Fruit fly (Drosophila melanogaster) whole organism, embryonic: ENCODE results near the gene CG15514.

Source experiments
- CG12236 ChIP-seq: fragments of 200-800 bp; sonication (Bioruptor generic); optimal IDR thresholded peaks from 2 replicates; lab custom pipeline; 2016; ENCODE audit warnings: missing biosample characterization, missing genetic modification characterization
- CG13123 ChIP-seq: fragments of 200-800 bp; sonication (Bioruptor generic); optimal IDR thresholded peaks from 2 replicates; lab custom pipeline; 2016; ENCODE audit warnings: missing biosample characterization, missing genetic modification characterization
- CG14014 ChIP-seq: fragments of 200-800 bp; sonication (Bioruptor generic); IDR thresholded peaks from 2 replicates; pipeline ENCODE4 v1.3.6; 2022; ENCODE audit warnings: missing biosample characterization, missing genetic modification characterization
- CG14710 ChIP-seq: fragments of 200-800 bp; sonication (Bioruptor generic); optimal IDR thresholded peaks from 3 replicates; lab custom pipeline; 2019; ENCODE audit warnings: missing biosample characterization, mild to moderate bottlenecking, missing genetic modification characterization, moderate library complexity
- CG14965 ChIP-seq: fragments of 200-800 bp; sonication (Bioruptor generic); optimal IDR thresholded peaks from 2 replicates; lab custom pipeline; 2016; ENCODE audit warnings: missing biosample characterization, missing genetic modification characterization, borderline replicate concordance
- CG1529 ChIP-seq: fragments of 200-800 bp; sonication (Bioruptor generic); optimal IDR thresholded peaks from 3 replicates; lab custom pipeline; 2018; ENCODE audit warnings: missing biosample characterization, missing genetic modification characterization
- CG16779 ChIP-seq: fragments of 200-800 bp; sonication (Bioruptor generic); IDR thresholded peaks from 2 replicates; pipeline ENCODE4 v1.3.6; 2022; ENCODE audit warnings: missing biosample characterization, missing genetic modification characterization
- CG17568 ChIP-seq: fragments of 200-800 bp; sonication (Bioruptor generic); optimal IDR thresholded peaks from 2 replicates; lab custom pipeline; 2018; ENCODE audit warnings: missing biosample characterization, mild to moderate bottlenecking, missing genetic modification characterization, moderate library complexity
- CG18011 ChIP-seq: fragments of 200-800 bp; sonication (Bioruptor generic); optimal IDR thresholded peaks from 2 replicates; lab custom pipeline; 2017; ENCODE audit warnings: missing biosample characterization, missing genetic modification characterization, mild to moderate bottlenecking, moderate library complexity, missing genotype
- CG3163 ChIP-seq: fragments of 200-800 bp; sonication (Bioruptor generic); optimal IDR thresholded peaks from 3 replicates; lab custom pipeline; 2016; ENCODE audit warnings: missing biosample characterization, missing genetic modification characterization
- CG32772 ChIP-seq: fragments of 200-800 bp; sonication (Bioruptor generic); IDR thresholded peaks from 2 replicates; pipeline ENCODE4 v1.3.6; 2022; ENCODE audit warnings: missing biosample characterization, missing genetic modification characterization
- CG34224 ChIP-seq: fragments of 200-800 bp; sonication (Bioruptor generic); IDR thresholded peaks from 3 replicates; pipeline ENCODE4 v1.3.6; 2022; ENCODE audit warnings: missing biosample characterization, missing genetic modification characterization; ENCODE audit not compliant: partially characterized antibody
- CG3847 ChIP-seq: fragments of 200-800 bp; sonication (Bioruptor generic); IDR thresholded peaks from 2 replicates; pipeline ENCODE4 v1.3.6; 2022; ENCODE audit warnings: missing biosample characterization, missing genetic modification characterization
- CG3995 ChIP-seq: fragments of 200-800 bp; sonication (Bioruptor generic); optimal IDR thresholded peaks from 3 replicates; lab custom pipeline; 2016; ENCODE audit warnings: missing biosample characterization, missing genetic modification characterization
- CG8478 ChIP-seq: fragments of >200 bp; optimal IDR thresholded peaks from 2 replicates; lab custom pipeline; 2018
- CG9215 ChIP-seq: fragments of 200-800 bp; sonication (Bioruptor generic); IDR thresholded peaks from 2 replicates; pipeline ENCODE4 v1.3.6; 2022; ENCODE audit warnings: missing biosample characterization, missing genetic modification characterization
- Doc3 ChIP-seq: fragments of 200-800 bp; sonication (Bioruptor generic); IDR thresholded peaks from 3 replicates; pipeline ENCODE4 v1.3.6; 2022; ENCODE audit warnings: missing biosample characterization, missing genetic modification characterization; ENCODE audit not compliant: partially characterized antibody
- E2f2 ChIP-seq: fragments of 200-800 bp; sonication (Bioruptor generic); IDR thresholded peaks from 2 replicates; pipeline ENCODE4 v1.3.6; 2022; ENCODE audit warnings: missing biosample characterization, missing genetic modification characterization
- Elba2 ChIP-seq: fragments of 200-800 bp; sonication (Bioruptor generic); optimal IDR thresholded peaks from 3 replicates; lab custom pipeline; 2016; ENCODE audit warnings: missing biosample characterization, missing genetic modification characterization
- Hmr ChIP-seq: fragments of 200-800 bp; sonication (Bioruptor generic); optimal IDR thresholded peaks from 3 replicates; lab custom pipeline; 2017; ENCODE audit warnings: mild to moderate bottlenecking, missing biosample characterization, missing genetic modification reagents, missing genetic modification characterization
- MESR4 ChIP-seq: fragments of 200-800 bp; sonication (Bioruptor generic); optimal IDR thresholded peaks from 2 replicates; lab custom pipeline; 2018; ENCODE audit warnings: missing biosample characterization, mild to moderate bottlenecking, missing genetic modification characterization, moderate library complexity
- MTF-1 ChIP-seq: fragments of 200-800 bp; sonication (Bioruptor generic); optimal IDR thresholded peaks from 2 replicates; lab custom pipeline; 2018; ENCODE audit warnings: missing biosample characterization, mild to moderate bottlenecking, missing genetic modification characterization, borderline replicate concordance
- NFAT ChIP-seq: fragments of 200-800 bp; sonication (Bioruptor generic); IDR thresholded peaks from 2 replicates; pipeline ENCODE4 v1.3.6; 2022; ENCODE audit warnings: missing biosample characterization, missing genetic modification characterization
- NK7.1 ChIP-seq: fragments of 200-800 bp; sonication (Bioruptor generic); optimal IDR thresholded peaks from 3 replicates; lab custom pipeline; 2016; ENCODE audit warnings: missing biosample characterization, missing genetic modification characterization
- Opbp ChIP-seq: fragments of 200-800 bp; sonication (Bioruptor generic); IDR thresholded peaks from 3 replicates; pipeline ENCODE4 v1.3.6; 2022; ENCODE audit warnings: missing biosample characterization, missing genetic modification characterization; ENCODE audit not compliant: partially characterized antibody
- Optix ChIP-seq: fragments of 200-800 bp; sonication (Bioruptor generic); IDR thresholded peaks from 3 replicates; pipeline ENCODE4 v1.3.6; 2022; ENCODE audit warnings: missing biosample characterization, missing genetic modification characterization
- Ravus ChIP-seq: fragments of 200-800 bp; sonication (Bioruptor generic); IDR thresholded peaks from 2 replicates; pipeline ENCODE4 v1.3.6; 2022; ENCODE audit warnings: missing biosample characterization, missing genetic modification characterization
- Rfx ChIP-seq: fragments of 200-800 bp; sonication (Bioruptor generic); IDR thresholded peaks from 2 replicates; pipeline ENCODE4 v1.3.6; 2022; ENCODE audit warnings: missing biosample characterization, missing genetic modification characterization
- Taf1 ChIP-seq: fragments of 200-800 bp; sonication (Bioruptor generic); IDR thresholded peaks from 2 replicates; pipeline ENCODE4 v1.3.6; 2022; ENCODE audit warnings: missing biosample characterization, missing genetic modification characterization
- abd-A ChIP-seq: fragments of 200-800 bp; sonication (Bioruptor generic); optimal IDR thresholded peaks from 3 replicates; lab custom pipeline; 2019; ENCODE audit warnings: missing biosample characterization, mild to moderate bottlenecking, missing genetic modification characterization, moderate library complexity
- ash1 ChIP-seq: fragments of 200-800 bp; sonication (Bioruptor generic); optimal IDR thresholded peaks from 2 replicates; lab custom pipeline; 2018; ENCODE audit warnings: missing biosample characterization, mild to moderate bottlenecking, missing genetic modification characterization
- bab2 ChIP-seq: fragments of 200-800 bp; sonication (Bioruptor generic); optimal IDR thresholded peaks from 2 replicates; lab custom pipeline; 2016; ENCODE audit warnings: missing biosample characterization, missing genetic modification characterization
- chif ChIP-seq, 2 experiments: fragments of 200-800 bp; sonication (Bioruptor generic); optimal IDR thresholded peaks; 3 replicates each; lab custom pipeline; 2016; ENCODE audit warnings: missing biosample characterization in 2 of 2, missing genetic modification characterization in 2 of 2
- ci ChIP-seq: fragments of 200-800 bp; sonication (Bioruptor generic); IDR thresholded peaks from 3 replicates; pipeline ENCODE4 v1.3.6; 2022; ENCODE audit warnings: missing biosample characterization, missing genetic modification characterization
- crc ChIP-seq: fragments of 200-800 bp; sonication (Bioruptor generic); optimal IDR thresholded peaks from 2 replicates; lab custom pipeline; 2016; ENCODE audit warnings: missing biosample characterization, missing genetic modification characterization
- dimm ChIP-seq: fragments of 200-800 bp; sonication (Bioruptor generic); IDR thresholded peaks from 2 replicates; pipeline ENCODE4 v1.3.6; 2022; ENCODE audit warnings: missing biosample characterization, missing genetic modification characterization
- gcm2 ChIP-seq: fragments of 200-800 bp; sonication (Bioruptor generic); optimal IDR thresholded peaks from 2 replicates; lab custom pipeline; 2016; ENCODE audit warnings: missing biosample characterization, missing genetic modification characterization
- inv ChIP-seq: fragments of 200-800 bp; sonication (Bioruptor generic); IDR thresholded peaks from 2 replicates; pipeline ENCODE4 v1.3.6; 2022; ENCODE audit warnings: missing biosample characterization, missing genetic modification characterization; ENCODE audit not compliant: partially characterized antibody
- knrl ChIP-seq: fragments of 200-800 bp; sonication (Bioruptor generic); IDR thresholded peaks from 3 replicates; pipeline ENCODE4 v1.3.6; 2022; ENCODE audit warnings: missing biosample characterization, missing genetic modification characterization; ENCODE audit not compliant: partially characterized antibody
- maf-S ChIP-seq: fragments of 200-800 bp; sonication (Bioruptor generic); optimal IDR thresholded peaks from 2 replicates; lab custom pipeline; 2016; ENCODE audit warnings: missing biosample characterization, missing genetic modification characterization
- pb ChIP-seq: fragments of 200-800 bp; sonication (Bioruptor generic); optimal IDR thresholded peaks from 3 replicates; lab custom pipeline; 2016; ENCODE audit warnings: missing biosample characterization, missing genetic modification characterization
- pnt ChIP-seq: fragments of 200-800 bp; sonication (Bioruptor generic); optimal IDR thresholded peaks from 3 replicates; lab custom pipeline; 2016; ENCODE audit warnings: missing biosample characterization, missing genetic modification characterization
- psq ChIP-seq: fragments of 200-800 bp; sonication (Bioruptor generic); optimal IDR thresholded peaks from 2 replicates; lab custom pipeline; 2017; ENCODE audit warnings: missing biosample characterization, missing genetic modification characterization
- sob ChIP-seq: fragments of 200-800 bp; sonication (Bioruptor generic); IDR thresholded peaks from 2 replicates; pipeline ENCODE4 v1.3.6; 2022; ENCODE audit warnings: missing biosample characterization, missing genetic modification characterization
- stwl ChIP-seq: fragments of 200-800 bp; sonication (Bioruptor generic); optimal IDR thresholded peaks from 3 replicates; lab custom pipeline; 2018; ENCODE audit warnings: missing biosample characterization, mild to moderate bottlenecking, missing genetic modification characterization, moderate library complexity
- sug ChIP-seq: fragments of 200-800 bp; optimal IDR thresholded peaks from 2 replicates; lab custom pipeline; 2019; ENCODE audit warnings: missing biosample characterization, mild to moderate bottlenecking, missing genetic modification characterization, moderate library complexity
- tap ChIP-seq: fragments of 200-800 bp; optimal IDR thresholded peaks from 3 replicates; lab custom pipeline; 2019; ENCODE audit warnings: missing biosample characterization, mild to moderate bottlenecking, missing genetic modification characterization, moderate library complexity
- tio ChIP-seq: fragments of 200-800 bp; sonication (Bioruptor generic); optimal IDR thresholded peaks from 2 replicates; lab custom pipeline; 2017; ENCODE audit warnings: missing biosample characterization, missing genetic modification characterization, inconsistent platforms
- unc-4 ChIP-seq: fragments of 200-800 bp; sonication (Bioruptor generic); IDR thresholded peaks from 2 replicates; pipeline ENCODE4 v1.3.6; 2022; ENCODE audit warnings: missing biosample characterization, missing genetic modification characterization; ENCODE audit not compliant: partially characterized antibody
- unpg ChIP-seq: fragments of 200-800 bp; sonication (Bioruptor generic); optimal IDR thresholded peaks from 3 replicates; lab custom pipeline; 2018; ENCODE audit warnings: missing biosample characterization, mild to moderate bottlenecking, missing genetic modification characterization, moderate library complexity
- z ChIP-seq: fragments of 200-800 bp; sonication (Bioruptor generic); IDR thresholded peaks from 3 replicates; pipeline ENCODE4 v1.3.6; 2022; ENCODE audit warnings: missing biosample characterization, missing genetic modification characterization
- zf30C ChIP-seq: fragments of 200-800 bp; sonication (Bioruptor generic); optimal IDR thresholded peaks from 3 replicates; lab custom pipeline; 2018; ENCODE audit warnings: missing biosample characterization, mild to moderate bottlenecking, missing genetic modification characterization

CG15514 gene

DNA sequence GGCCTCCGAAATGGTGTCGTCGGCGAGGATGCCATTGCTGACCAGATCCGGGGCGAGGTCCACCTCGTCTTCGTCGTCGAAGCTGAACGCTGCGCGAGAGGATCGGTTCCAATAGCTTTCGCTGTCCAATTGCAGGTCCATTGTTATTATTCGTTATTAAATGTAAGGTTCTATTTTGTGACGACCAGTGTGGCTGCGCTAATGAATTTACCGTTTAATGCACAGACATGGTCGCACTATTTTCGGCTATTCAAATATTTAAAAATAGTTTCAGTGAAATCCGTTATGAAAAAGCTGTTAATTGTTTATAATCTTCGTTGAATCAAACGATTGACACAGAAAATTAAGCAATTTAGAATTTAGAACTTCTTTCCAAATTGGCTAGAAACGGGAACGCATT, 45.0 kb downstream of the CG15514 start, which contains the start of gene Vps16B (continued):
- TF ChIP-seq CG16779 (GFP tag; lab: Robert Waterston, UW) = no peak
- TF ChIP-seq gcm2 = no peak
- TF ChIP-seq CG9215 (GFP tag; lab: Robert Waterston, UW) = no peak
- no peak for TF ChIP-seq inv (GFP tag; lab: Robert Waterston, UW)
- no peak for TF ChIP-seq CG32772 (GFP tag; lab: Robert Waterston, UW)
- TF ChIP-seq CG1529 (GFP tag; lab: Kevin White, UChicago) = no peak
- TF ChIP-seq knrl (GFP tag; lab: Robert Waterston, UW) = no peak
- no peak for TF ChIP-seq psq (GFP tag; lab: Kevin White, UChicago)
- TF ChIP-seq CG12236 (GFP tag; lab: Kevin White, UChicago) = no peak
- no peak for TF ChIP-seq chif (GFP tag; optimal IDR thresholded peaks at IDR 0.05; lab: Kevin White, UChicago)
- no peak for TF ChIP-seq Ravus (GFP tag; lab: Robert Waterston, UW)
- peak; percentile 48 for TF ChIP-seq MESR4 (GFP tag; lab: Kevin White, UChicago)
- TF ChIP-seq CG34224 (GFP tag; lab: Robert Waterston, UW) = peak; percentile 41; the same call in 2 of the 3 replicates
- TF ChIP-seq Elba2 = no peak
- TF ChIP-seq crc (GFP tag; lab: Kevin White, UChicago) = no peak
- no peak for TF ChIP-seq unc-4 (GFP tag; lab: Robert Waterston, UW)
- TF ChIP-seq tio (GFP tag; lab: Kevin White, UChicago) = no peak
- no peak for TF ChIP-seq CG3163 (GFP tag; lab: Kevin White, UChicago)
- TF ChIP-seq abd-A (tag; lab: Kevin White, UChicago) = no peak
- no peak for TF ChIP-seq ash1
- peak; percentile 21; the same call in 1 of the 3 replicates for TF ChIP-seq Doc3 (GFP tag; lab: Robert Waterston, UW)
- TF ChIP-seq dimm (GFP tag; lab: Robert Waterston, UW) = no peak
- TF ChIP-seq pb (GFP tag; lab: Kevin White, UChicago) = no peak
- no peak for TF ChIP-seq bab2 (GFP tag; lab: Kevin White, UChicago)
- TF ChIP-seq sug (tag; lab: Kevin White, UChicago) = no peak
- TF ChIP-seq Taf1 (GFP tag; lab: Robert Waterston, UW) = no peak
- TF ChIP-seq CG3847 = peak; percentile 25; the same call in 1 of the 2 replicates
- no peak for TF ChIP-seq CG13123
- no peak for TF ChIP-seq CG8478 (lab: Kevin White, UChicago)
- no peak for TF ChIP-seq pnt
- no peak for TF ChIP-seq NK7.1
- no peak for TF ChIP-seq NFAT
- TF ChIP-seq maf-S = no peak
- TF ChIP-seq Rfx (GFP tag; lab: Robert Waterston, UW) = no peak
- TF ChIP-seq Hmr (GFP tag; lab: Kevin White, UChicago) = no peak
- no peak for TF ChIP-seq tap (tag; lab: Kevin White, UChicago)
- TF ChIP-seq E2f2 = peak; percentile 71
- TF ChIP-seq MTF-1 = no peak
- TF ChIP-seq Opbp (GFP tag; lab: Robert Waterston, UW) = peak; percentile 39; the same call in 1 of the 3 replicates
- no peak for TF ChIP-seq ci
- TF ChIP-seq CG14014 (GFP tag; lab: Robert Waterston, UW) = no peak
- no peak for TF ChIP-seq Optix (GFP tag; lab: Robert Waterston, UW)
- TF ChIP-seq z (GFP tag; lab: Robert Waterston, UW) = no peak
- TF ChIP-seq stwl (tag; lab: Kevin White, UChicago) = peak; percentile 94
- no peak for TF ChIP-seq zf30C (GFP tag; lab: Kevin White, UChicago)
- no peak for TF ChIP-seq sob (GFP tag; lab: Robert Waterston, UW)
- peak; percentile 41 for TF ChIP-seq CG14710 (tag; lab: Kevin White, UChicago)
- no peak for TF ChIP-seq CG18011 (GFP tag; lab: Kevin White, UChicago)
- TF ChIP-seq CG14965 (GFP tag; lab: Kevin White, UChicago) = no peak
- no peak for TF ChIP-seq unpg
- no peak for TF ChIP-seq CG3995 (GFP tag; lab: Kevin White, UChicago)
- TF ChIP-seq CG17568 (GFP tag; lab: Kevin White, UChicago) = no peak
